Worm (Caenorhabditis elegans) whole organism, mixed stage, embryonic: Measurements from ENCODE around the gene rps-13.

Experiments used
- ceh-43 ChIP-seq: fragments of 200-800 bp; sonication (Bioruptor generic); optimal IDR thresholded peaks from 2 replicates; lab custom pipeline; 2018; ENCODE audit warnings: mild to moderate bottlenecking, missing genetic modification characterization, moderate library complexity, missing compliant biosample characterization
- ham-2 ChIP-seq: fragments of 200-800 bp; sonication (Bioruptor generic); optimal IDR thresholded peaks from 2 replicates; lab custom pipeline; 2018; ENCODE audit warnings: mild to moderate bottlenecking, missing genetic modification characterization, missing compliant biosample characterization
- hlh-1 ChIP-seq: fragments of 150-350 bp; optimal IDR thresholded peaks from 2 replicates; lab custom pipeline; 2014; ENCODE audit warnings: missing biosample characterization, missing genetic modification reagents, missing genetic modification characterization
- lsy-2 ChIP-seq: fragments of 150-350 bp; optimal IDR thresholded peaks from 2 replicates; lab custom pipeline; 2014; ENCODE audit warnings: missing biosample characterization, missing genetic modification characterization
- mab-5 ChIP-seq: fragments of 150-350 bp; optimal IDR thresholded peaks from 2 replicates; lab custom pipeline; 2014; ENCODE audit warnings: missing biosample characterization, missing genetic modification characterization
- nhr-237 ChIP-seq: fragments of 150-350 bp; optimal IDR thresholded peaks from 2 replicates; lab custom pipeline; 2014; ENCODE audit warnings: missing biosample characterization, missing genetic modification characterization
- nhr-76 ChIP-seq: sonication (generic microtip); optimal IDR thresholded peaks from 2 replicates; lab custom pipeline; 2017; ENCODE audit warnings: missing biosample characterization, missing genetic modification characterization
- snpc-4 ChIP-seq: fragments of 150-350 bp; optimal IDR thresholded peaks from 2 replicates; lab custom pipeline; 2014; ENCODE audit warnings: missing biosample characterization, missing genetic modification characterization
- unc-39 ChIP-seq: fragments of 150-350 bp; optimal IDR thresholded peaks from 2 replicates; lab custom pipeline; 2014; ENCODE audit warnings: missing biosample characterization, missing genetic modification characterization
- unc-62 ChIP-seq: fragments of 150-350 bp; optimal IDR thresholded peaks from 2 replicates; lab custom pipeline; 2014; ENCODE audit warnings: missing biosample characterization, missing genetic modification reagents, missing genetic modification characterization
- ztf-11 ChIP-seq: fragments of 150-350 bp; optimal IDR thresholded peaks from 2 replicates; lab custom pipeline; 2014; ENCODE audit warnings: missing biosample characterization, missing genetic modification characterization

DNA sequence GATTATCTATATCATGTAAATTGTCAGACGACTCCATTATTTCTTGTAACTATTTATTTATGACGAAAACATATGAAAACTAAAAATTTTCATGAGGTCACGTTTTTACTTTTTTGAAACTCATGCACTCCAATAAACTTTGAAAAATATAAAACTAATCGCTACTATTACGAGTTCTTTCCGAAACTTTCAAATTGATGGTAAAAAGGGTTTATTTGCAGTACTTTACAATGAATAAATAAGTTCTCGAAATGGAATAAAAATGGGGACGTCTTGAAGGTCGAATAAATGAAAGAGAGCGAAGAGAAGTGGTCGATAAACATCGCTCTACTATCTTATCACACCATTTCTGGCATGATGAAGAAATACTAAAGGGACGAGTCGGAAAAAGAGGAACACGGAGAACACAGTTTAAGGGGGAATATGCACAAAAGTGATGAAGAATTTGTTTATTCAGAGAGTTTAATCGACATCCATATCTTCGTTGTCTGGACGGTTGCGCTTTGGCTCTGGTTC lies 34.8 kb downstream of the rps-13 start, which contains the start of gene let-767:
- no peak for TF ChIP-seq mab-5 (tag; lab: Kevin White, UChicago)
- TF ChIP-seq unc-62: no peak
- TF ChIP-seq nhr-237 (tag; lab: Kevin White, UChicago): no peak
- TF ChIP-seq lsy-2 (tag; lab: Kevin White, UChicago): no peak
- no peak for TF ChIP-seq ceh-43
- no peak for TF ChIP-seq hlh-1 (tag; lab: Kevin White, UChicago)
- TF ChIP-seq ham-2: no peak
- no peak for TF ChIP-seq nhr-76 (tag; lab: Kevin White, UChicago)
- TF ChIP-seq snpc-4 (tag; lab: Kevin White, UChicago): no peak
- TF ChIP-seq ztf-11 (tag; lab: Kevin White, UChicago): no peak
- TF ChIP-seq unc-39 (tag; lab: Kevin White, UChicago): no peak
